Worm (Caenorhabditis elegans) whole organism, L1 larva: ENCODE results near the gene Y73B6A.3.
A peak's percentile ranks its signal among the peaks of the same experiment; 100 is the strongest.

Experiments
- C04F5.9 ChIP-seq: sonication (generic microtip); optimal IDR thresholded peaks from 2 replicates; lab custom pipeline; 2016; ENCODE audit warnings: missing genetic modification characterization, missing compliant biosample characterization
- C16A3.4 ChIP-seq: fragments of 150-350 bp; optimal IDR thresholded peaks from 2 replicates; lab custom pipeline; 2014; ENCODE audit warnings: missing biosample characterization, missing genetic modification characterization
- C34B4.2 ChIP-seq: sonication (generic microtip); optimal IDR thresholded peaks from 2 replicates; lab custom pipeline; 2017; ENCODE audit warnings: mild to moderate bottlenecking, missing genetic modification characterization, missing compliant biosample characterization
- F16B12.6 ChIP-seq: fragments of 150-350 bp; optimal IDR thresholded peaks from 2 replicates; lab custom pipeline; 2014; ENCODE audit warnings: missing biosample characterization, missing genetic modification characterization
- alr-1 ChIP-seq: fragments of 200-800 bp; sonication (Bioruptor generic); optimal IDR thresholded peaks from 2 replicates; lab custom pipeline; 2018; ENCODE audit warnings: borderline replicate concordance, mild to moderate bottlenecking, missing genetic modification characterization, missing compliant biosample characterization
- aly-2 ChIP-seq: fragments of 150-350 bp; optimal IDR thresholded peaks from 2 replicates; lab custom pipeline; 2014; ENCODE audit warnings: missing biosample characterization, missing genetic modification characterization
- ama-1 ChIP-seq: fragments of 150-350 bp; optimal IDR thresholded peaks from 2 replicates; lab custom pipeline; 2014
- blmp-1 ChIP-seq: fragments of 150-350 bp; optimal IDR thresholded peaks from 2 replicates; lab custom pipeline; 2014; ENCODE audit warnings: missing biosample characterization, missing genetic modification characterization
- ceh-82 ChIP-seq, 3 experiments: fragments of 150-350 bp in 1 of 3; sonication (generic microtip) in 2 of 3; optimal IDR thresholded peaks; 2 replicates each; lab custom pipeline; 2014 to 2017; ENCODE audit warnings: missing biosample characterization in 3 of 3, missing genetic modification characterization in 3 of 3
- ceh-88 ChIP-seq: fragments of 200-800 bp; sonication (Bioruptor generic); IDR thresholded peaks from 2 replicates; pipeline ENCODE4 v1.3.6; 2022; ENCODE audit warnings: missing genetic modification characterization, missing compliant biosample characterization
- ceh-90 ChIP-seq: sonication (generic microtip); optimal IDR thresholded peaks from 2 replicates; lab custom pipeline; 2016; ENCODE audit warnings: missing genetic modification characterization, missing compliant biosample characterization
- dpl-1 ChIP-seq, 3 experiments: fragments of 150-350 bp in 2 of 3; sonication (generic microtip) in 1 of 3; optimal IDR thresholded peaks; 2 replicates each; lab custom pipeline; 2014 to 2017; ENCODE audit warnings: missing biosample characterization in 3 of 3, missing genetic modification characterization in 3 of 3, missing genetic modification reagents in 3 of 3
- dsc-1 ChIP-seq: sonication (generic microtip); optimal IDR thresholded peaks from 2 replicates; lab custom pipeline; 2016; ENCODE audit warnings: mild to moderate bottlenecking, missing genetic modification characterization, missing compliant biosample characterization
- efl-3 ChIP-seq: fragments of 200-800 bp; sonication (Bioruptor generic); optimal IDR thresholded peaks from 2 replicates; lab custom pipeline; 2018; ENCODE audit warnings: mild to moderate bottlenecking, missing genetic modification characterization, missing compliant biosample characterization
- egl-13 ChIP-seq: sonication (generic microtip); optimal IDR thresholded peaks from 2 replicates; lab custom pipeline; 2016; ENCODE audit warnings: missing genotype, missing genetic modification reagents, missing genetic modification characterization, missing compliant biosample characterization
- elt-2 ChIP-seq: sonication (generic microtip); optimal IDR thresholded peaks from 2 replicates; lab custom pipeline; 2016; ENCODE audit warnings: missing genetic modification characterization, mild to moderate bottlenecking, inconsistent platforms, missing compliant biosample characterization, missing genetic modification reagents
- ets-5 ChIP-seq: fragments of 200-800 bp; sonication (Bioruptor generic); IDR thresholded peaks from 2 replicates; pipeline ENCODE4 v1.3.6; 2022; ENCODE audit warnings: missing genetic modification characterization, missing compliant biosample characterization
- fos-1 ChIP-seq: fragments of 150-350 bp; optimal IDR thresholded peaks from 2 replicates; lab custom pipeline; 2014; ENCODE audit warnings: missing biosample characterization, missing genetic modification characterization
- jun-1 ChIP-seq: fragments of 150-350 bp; optimal IDR thresholded peaks from 2 replicates; lab custom pipeline; 2014; ENCODE audit warnings: missing biosample characterization, missing genetic modification reagents, missing genetic modification characterization
- lin-14 ChIP-seq: fragments of 200-800 bp; sonication (Bioruptor generic); optimal IDR thresholded peaks from 2 replicates; lab custom pipeline; 2018; ENCODE audit warnings: mild to moderate bottlenecking, missing genetic modification characterization, moderate library complexity, missing compliant biosample characterization
- lin-35 ChIP-seq, 2 experiments: fragments of 150-350 bp; optimal IDR thresholded peaks; 2 replicates each; lab custom pipeline; 2014; ENCODE audit warnings: missing biosample characterization in 2 of 2, missing genetic modification characterization in 2 of 2, missing genetic modification reagents in 2 of 2
- lir-3 ChIP-seq: sonication (generic microtip); optimal IDR thresholded peaks from 2 replicates; lab custom pipeline; 2016; ENCODE audit warnings: mild to moderate bottlenecking, missing genetic modification characterization, moderate library complexity, missing compliant biosample characterization; ENCODE audit not compliant: poor library complexity
- mab-9 ChIP-seq: fragments of 200-800 bp; sonication (Bioruptor generic); IDR thresholded peaks from 2 replicates; pipeline ENCODE4 v1.3.6; 2022; ENCODE audit warnings: missing genetic modification reagents, missing genetic modification characterization, missing compliant biosample characterization
- mep-1 ChIP-seq: fragments of 150-350 bp; optimal IDR thresholded peaks from 2 replicates; lab custom pipeline; 2014; ENCODE audit warnings: missing biosample characterization, missing genetic modification characterization
- nhr-11 ChIP-seq: fragments of 150-350 bp; optimal IDR thresholded peaks from 2 replicates; lab custom pipeline; 2014; ENCODE audit warnings: missing biosample characterization, missing genetic modification characterization
- nhr-19 ChIP-seq: fragments of 200-800 bp; sonication (Bioruptor generic); conservative IDR thresholded peaks from 2 replicates; pipeline ENCODE4 v1.3.6; 2022; ENCODE audit warnings: missing genetic modification characterization, missing compliant biosample characterization
- nhr-20 ChIP-seq: sonication (generic microtip); optimal IDR thresholded peaks from 2 replicates; lab custom pipeline; 2016; ENCODE audit warnings: mild to moderate bottlenecking, missing genetic modification characterization, missing compliant biosample characterization
- nhr-28 ChIP-seq: fragments of 150-350 bp; optimal IDR thresholded peaks from 2 replicates; lab custom pipeline; 2014; ENCODE audit warnings: missing biosample characterization, missing genetic modification characterization
- nhr-76 ChIP-seq: sonication (generic microtip); optimal IDR thresholded peaks from 2 replicates; lab custom pipeline; 2017; ENCODE audit warnings: missing biosample characterization, missing genetic modification characterization
- nhr-85 ChIP-seq: sonication (generic microtip); peaks from one replicate; lab custom pipeline; 2016; ENCODE audit warnings: missing genetic modification characterization, inconsistent platforms, missing compliant biosample characterization
- pax-3 ChIP-seq: fragments of 200-800 bp; sonication (Bioruptor generic); optimal IDR thresholded peaks from 2 replicates; lab custom pipeline; 2018; ENCODE audit warnings: mild to moderate bottlenecking, missing genetic modification characterization, moderate library complexity, missing compliant biosample characterization
- rnt-1 ChIP-seq: sonication (generic microtip); optimal IDR thresholded peaks from 2 replicates; lab custom pipeline; 2016; ENCODE audit warnings: mild to moderate bottlenecking, missing genetic modification characterization, moderate library complexity, missing compliant biosample characterization
- skn-1 ChIP-seq: fragments of 150-350 bp; optimal IDR thresholded peaks from 2 replicates; lab custom pipeline; 2014; ENCODE audit warnings: missing biosample characterization, missing genetic modification characterization
- snpc-4 ChIP-seq: fragments of 150-350 bp; optimal IDR thresholded peaks from 2 replicates; lab custom pipeline; 2014; ENCODE audit warnings: missing biosample characterization, missing genetic modification characterization
- snu-23 ChIP-seq: sonication (generic microtip); optimal IDR thresholded peaks from 2 replicates; lab custom pipeline; 2016; ENCODE audit warnings: missing genetic modification characterization, missing compliant biosample characterization
- swsn-7 ChIP-seq: sonication (generic microtip); optimal IDR thresholded peaks from 2 replicates; lab custom pipeline; 2016; ENCODE audit warnings: missing genetic modification characterization, missing compliant biosample characterization
- unc-86 ChIP-seq: sonication (generic microtip); optimal IDR thresholded peaks from 2 replicates; lab custom pipeline; 2016; ENCODE audit warnings: missing genetic modification characterization, missing compliant biosample characterization
- unc-98 ChIP-seq: fragments of 200-800 bp; sonication (Bioruptor generic); IDR thresholded peaks from 2 replicates; pipeline ENCODE4 v1.3.6; 2022; ENCODE audit warnings: missing genetic modification characterization, missing compliant biosample characterization
- xbp-1 ChIP-seq: sonication (generic microtip); optimal IDR thresholded peaks from 2 replicates; lab custom pipeline; 2016; ENCODE audit warnings: missing genetic modification characterization, missing compliant biosample characterization
- zag-1 ChIP-seq: fragments of 150-350 bp; optimal IDR thresholded peaks from 2 replicates; lab custom pipeline; 2014; ENCODE audit warnings: missing biosample characterization, missing genetic modification characterization
- zip-4 ChIP-seq: fragments of 200-800 bp; sonication (Bioruptor generic); optimal IDR thresholded peaks from 2 replicates; lab custom pipeline; 2018; ENCODE audit warnings: mild to moderate bottlenecking, missing genetic modification characterization, moderate library complexity, missing compliant biosample characterization
- ztf-11 ChIP-seq, 2 experiments: sonication (generic microtip); optimal IDR thresholded peaks; 2 replicates each; lab custom pipeline; 2016 to 2017; ENCODE audit warnings: missing genetic modification characterization in 2 of 2, missing biosample characterization in 1 of 2, missing compliant biosample characterization in 1 of 2
- ztf-4 ChIP-seq: fragments of 150-350 bp; optimal IDR thresholded peaks from 2 replicates; lab custom pipeline; 2014; ENCODE audit warnings: missing biosample characterization, missing genetic modification characterization

The Y73B6A.3 gene

DNA sequence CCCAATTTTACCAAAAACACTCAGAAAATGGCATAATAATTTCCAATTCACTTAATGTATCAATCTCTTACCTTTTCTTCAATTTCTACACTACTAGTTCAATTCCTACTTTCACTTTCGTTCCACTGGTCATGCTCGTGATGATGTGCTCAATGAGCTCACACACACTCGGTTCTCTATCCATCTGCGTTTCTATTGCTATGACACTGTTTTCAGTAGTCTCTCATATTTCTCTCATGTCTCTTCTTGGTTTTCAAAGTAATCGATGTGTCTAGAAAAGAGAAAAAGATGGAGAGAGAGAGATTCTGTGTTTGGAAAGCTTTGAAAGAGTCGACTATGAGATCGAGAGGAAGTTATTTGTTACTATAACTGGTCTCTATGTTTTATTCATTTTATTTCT, 27.1 kb upstream of the Y73B6A.3 start (continued):
- TF ChIP-seq blmp-1 (tag; lab: Kevin White, UChicago) (peak; percentile 64), egl-13 (peak; percentile 50), dsc-1 (peak; percentile 16), pax-3 (tag; lab: Kevin White, UChicago) (no peak), elt-2 (peak; percentile 28), unc-86 (tag; lab: Kevin White, UChicago) (peak; percentile 52), lir-3 (tag; lab: Kevin White, UChicago) (peak; percentile 32), dpl-1 (GFP tag; optimal IDR thresholded peaks at IDR 0.05; lab: Kevin White, UChicago) (peak in 1 of 3 experiments; percentile 17), mab-9 (GFP tag; lab: Robert Waterston, UW) (no peak), rnt-1 (no peak), ets-5 (GFP tag; lab: Robert Waterston, UW) (0 out of 2 replicates have a peak, but pooled peaks have one; percentile 70), mep-1 (tag; lab: Kevin White, UChicago) (peak; percentile 54), swsn-7 (peak; percentile 57), C16A3.4 (tag; lab: Kevin White, UChicago) (peak; percentile 21), ama-1 (no peak), efl-3 (GFP tag; lab: Kevin White, UChicago) (no peak), ztf-11 (tag; optimal IDR thresholded peaks at IDR 0.05; lab: Kevin White, UChicago) (no peak), F16B12.6 (tag; lab: Kevin White, UChicago) (no peak), nhr-19 (GFP tag; lab: Robert Waterston, UW) (no peak), fos-1 (tag; lab: Kevin White, UChicago) (peak; percentile 25), ceh-88 (GFP tag; lab: Robert Waterston, UW) (no peak), xbp-1 (peak; percentile 16), unc-98 (GFP tag; lab: Robert Waterston, UW) (no peak), lin-35 (GFP tag; optimal IDR thresholded peaks at IDR 0.05; lab: Kevin White, UChicago) (peak; percentile 42 to 46), C34B4.2 (tag; lab: Kevin White, UChicago) (no peak), zag-1 (no peak), jun-1 (tag; lab: Kevin White, UChicago) (peak; percentile 33)

DNA sequence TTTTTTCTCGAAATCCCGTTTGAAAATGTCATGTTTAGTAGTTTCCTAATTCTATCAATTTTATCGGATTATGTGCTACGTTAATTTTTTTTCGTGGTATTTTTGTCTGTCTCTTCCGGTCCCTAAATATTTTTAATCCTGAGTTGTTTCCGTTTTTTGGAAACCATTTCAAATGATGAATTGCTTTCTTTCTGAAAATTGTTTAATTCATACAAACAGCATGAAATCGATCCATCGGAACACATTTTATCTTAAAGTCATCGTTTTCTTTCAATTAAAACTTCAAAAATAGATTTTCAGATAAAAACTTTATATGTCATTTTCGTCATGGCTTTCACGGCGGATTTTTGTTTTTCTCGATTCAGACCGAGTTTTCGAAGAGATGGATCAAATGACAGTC, 22.3 kb upstream of the Y73B6A.3 start, which contains the start of gene spd-3:
Gene spd-3 (plus strand): TSS at position 301 of the 400 bp plus-strand sequence.
- TF ChIP-seq F16B12.6 (tag; lab: Kevin White, UChicago): no peak
- TF ChIP-seq alr-1 (tag; lab: Kevin White, UChicago): no peak
- TF ChIP-seq lin-14 (GFP tag; lab: Kevin White, UChicago): no peak
- no peak for TF ChIP-seq nhr-20 (tag; lab: Kevin White, UChicago)
- no peak for TF ChIP-seq zip-4 (GFP tag; lab: Kevin White, UChicago)
- TF ChIP-seq C16A3.4 (tag; lab: Kevin White, UChicago): no peak
- TF ChIP-seq pax-3 (tag; lab: Kevin White, UChicago): no peak
- TF ChIP-seq mep-1 (tag; lab: Kevin White, UChicago): no peak
- no peak for TF ChIP-seq blmp-1 (tag; lab: Kevin White, UChicago)
- no peak for TF ChIP-seq nhr-11 (tag; lab: Kevin White, UChicago)
- no peak for TF ChIP-seq ztf-4 (tag; lab: Kevin White, UChicago)
- TF ChIP-seq C04F5.9 (tag; lab: Kevin White, UChicago): no peak
- TF ChIP-seq ceh-82 (tag; optimal IDR thresholded peaks at IDR 0.05; lab: Kevin White, UChicago): no peak
- TF ChIP-seq ets-5 (GFP tag; lab: Robert Waterston, UW): no peak

DNA sequence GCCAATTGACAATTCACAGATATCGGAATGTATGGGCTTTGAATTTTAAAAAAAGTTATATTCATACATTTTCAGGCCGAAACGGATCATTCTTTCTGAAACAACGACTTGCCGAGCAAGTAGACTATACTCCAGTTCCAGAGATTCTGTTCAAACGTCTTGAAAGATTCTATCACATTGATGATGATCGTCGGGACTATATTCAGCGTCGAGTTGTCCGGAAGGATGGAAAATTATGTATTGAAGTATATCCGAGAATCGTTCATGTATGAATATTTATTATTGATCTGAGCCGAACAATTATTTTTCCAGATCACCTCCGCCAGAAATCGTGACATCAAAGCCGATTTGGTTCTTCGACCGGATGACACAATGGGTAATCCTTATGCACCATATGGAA, 17.5 kb upstream of the Y73B6A.3 start:
- TF ChIP-seq dpl-1 (GFP tag; optimal IDR thresholded peaks at IDR 0.05; lab: Kevin White, UChicago) (no peak), nhr-11 (tag; lab: Kevin White, UChicago) (no peak), blmp-1 (tag; lab: Kevin White, UChicago) (no peak), C34B4.2 (tag; lab: Kevin White, UChicago) (no peak), efl-3 (GFP tag; lab: Kevin White, UChicago) (no peak), aly-2 (tag; lab: Kevin White, UChicago) (no peak), nhr-76 (tag; lab: Kevin White, UChicago) (no peak), nhr-85 (tag; lab: Kevin White, UChicago) (no peak), zag-1 (no peak), snu-23 (GFP tag; lab: Kevin White, UChicago) (no peak), jun-1 (tag; lab: Kevin White, UChicago) (no peak), skn-1 (tag; lab: Kevin White, UChicago) (no peak), lir-3 (tag; lab: Kevin White, UChicago) (no peak), elt-2 (no peak), nhr-28 (tag; lab: Kevin White, UChicago) (no peak), ceh-90 (tag; lab: Kevin White, UChicago) (no peak), snpc-4 (no peak)
